Fruit fly (Drosophila melanogaster): ENCODE data around the gene CG17564.

- TF ChIP-seq ttk (optimal IDR thresholded peaks at IDR 0.05) (no peak), psq (optimal IDR thresholded peaks at IDR 0.05) (no peak), h (optimal IDR thresholded peaks at IDR 0.05) (no peak), Sin3A (optimal IDR thresholded peaks at IDR 0.05) (no peak)
These were observed 35.3 kb upstream of the CG17564 start for dm6 chr2L:19335052-19335451.
